Worm (Caenorhabditis elegans) whole organism, L3 larva: Measurements from ENCODE around the gene srw-130.
"Not testable (repeated sequence)": the region's sequence is repeated elsewhere in the genome, so short reads cannot be mapped to it uniquely, and the experiment has no call there.

Source experiments
- ZK546.5 ChIP-seq: sonication (generic microtip); optimal IDR thresholded peaks from 2 replicates; lab custom pipeline; 2017; ENCODE audit warnings: missing biosample characterization, missing genetic modification characterization
- ceh-28 ChIP-seq: fragments of 150-350 bp; optimal IDR thresholded peaks from 2 replicates; lab custom pipeline; 2014; ENCODE audit warnings: missing biosample characterization, missing genetic modification reagents, missing genetic modification characterization
- ceh-82 ChIP-seq: fragments of 150-350 bp; optimal IDR thresholded peaks from 2 replicates; lab custom pipeline; 2014; ENCODE audit warnings: missing biosample characterization, missing genetic modification characterization
- ceh-9 ChIP-seq: sonication (generic microtip); optimal IDR thresholded peaks from 2 replicates; lab custom pipeline; 2018; ENCODE audit warnings: missing biosample characterization, missing genetic modification characterization
- daf-12 ChIP-seq: fragments of 150-350 bp; optimal IDR thresholded peaks from 2 replicates; lab custom pipeline; 2014; ENCODE audit warnings: missing biosample characterization, missing genetic modification reagents, missing genetic modification characterization
- egl-27 ChIP-seq: sonication (generic microtip); optimal IDR thresholded peaks from 4 replicates; lab custom pipeline; 2017; ENCODE audit warnings: missing biosample characterization, missing genetic modification reagents, missing genetic modification characterization
- egl-5 ChIP-seq: fragments of 150-350 bp; optimal IDR thresholded peaks from 2 replicates; lab custom pipeline; 2017; ENCODE audit warnings: missing biosample characterization, missing genetic modification reagents, missing genetic modification characterization, inconsistent platforms
- elt-1 ChIP-seq: fragments of 150-350 bp; optimal IDR thresholded peaks from 2 replicates; lab custom pipeline; 2014; ENCODE audit warnings: missing biosample characterization, missing genetic modification characterization
- elt-3 ChIP-seq, 3 experiments: fragments of 150-350 bp in 1 of 3; sonication (generic microtip) in 2 of 3; optimal IDR thresholded peaks; 2 replicates in 2 of 3; 4 replicates in 1 of 3; lab custom pipeline; 2014 to 2017; ENCODE audit warnings: missing biosample characterization in 3 of 3, missing genetic modification characterization in 3 of 3
- eor-1 ChIP-seq, 2 experiments: fragments of 150-350 bp; optimal IDR thresholded peaks; 2 replicates each; lab custom pipeline; 2014 to 2018; ENCODE audit warnings: missing biosample characterization in 2 of 2, missing genetic modification characterization in 2 of 2
- fkh-10 ChIP-seq: sonication (generic microtip); optimal IDR thresholded peaks from 2 replicates; lab custom pipeline; 2017; ENCODE audit warnings: missing biosample characterization, missing genetic modification reagents, missing genetic modification characterization
- fkh-2 ChIP-seq: fragments of 150-350 bp; optimal IDR thresholded peaks from 2 replicates; lab custom pipeline; 2014; ENCODE audit warnings: missing biosample characterization, missing genetic modification reagents, missing genetic modification characterization
- fos-1 ChIP-seq: fragments of 150-350 bp; optimal IDR thresholded peaks from 2 replicates; lab custom pipeline; 2014; ENCODE audit warnings: missing biosample characterization, missing genetic modification characterization
- hmg-11 ChIP-seq: sonication (generic microtip); optimal IDR thresholded peaks from 2 replicates; lab custom pipeline; 2016; ENCODE audit warnings: missing genetic modification characterization, missing compliant biosample characterization
- jun-1 ChIP-seq: fragments of 150-350 bp; optimal IDR thresholded peaks from 2 replicates; lab custom pipeline; 2014; ENCODE audit warnings: missing biosample characterization, missing genetic modification reagents, missing genetic modification characterization
- lin-15B ChIP-seq: fragments of 150-350 bp; optimal IDR thresholded peaks from 2 replicates; lab custom pipeline; 2014; ENCODE audit warnings: missing biosample characterization, missing genetic modification characterization
- lin-39 ChIP-seq: fragments of 150-350 bp; optimal IDR thresholded peaks from 2 replicates; lab custom pipeline; 2018; ENCODE audit warnings: missing biosample characterization, missing genetic modification reagents, missing genetic modification characterization
- lsy-12 ChIP-seq: sonication (generic microtip); optimal IDR thresholded peaks from 2 replicates; lab custom pipeline; 2016; ENCODE audit warnings: mild to moderate bottlenecking, missing genetic modification characterization, missing compliant biosample characterization
- mdl-1 ChIP-seq: fragments of 150-350 bp; optimal IDR thresholded peaks from 2 replicates; lab custom pipeline; 2014; ENCODE audit warnings: missing biosample characterization, missing genetic modification characterization
- nfya-1 ChIP-seq: sonication (generic microtip); optimal IDR thresholded peaks from 2 replicates; lab custom pipeline; 2017; ENCODE audit warnings: missing genetic modification characterization, mild to moderate bottlenecking, missing compliant biosample characterization, antibody characterized with exemption, moderate library complexity; ENCODE audit not compliant: insufficient read depth
- nhr-11 ChIP-seq: fragments of 150-350 bp; optimal IDR thresholded peaks from 2 replicates; lab custom pipeline; 2014; ENCODE audit warnings: missing biosample characterization, missing genetic modification characterization
- nhr-12 ChIP-seq: fragments of 150-350 bp; optimal IDR thresholded peaks from 2 replicates; lab custom pipeline; 2014; ENCODE audit warnings: missing biosample characterization, missing genetic modification characterization
- nhr-23 ChIP-seq: fragments of 150-350 bp; optimal IDR thresholded peaks from 2 replicates; lab custom pipeline; 2014; ENCODE audit warnings: missing biosample characterization, missing genetic modification reagents, missing genetic modification characterization
- nhr-237 ChIP-seq: fragments of 150-350 bp; optimal IDR thresholded peaks from 2 replicates; lab custom pipeline; 2014; ENCODE audit warnings: missing biosample characterization, missing genetic modification characterization
- nhr-25 ChIP-seq: sonication (generic microtip); optimal IDR thresholded peaks from 2 replicates; lab custom pipeline; 2017; ENCODE audit warnings: missing biosample characterization, missing genetic modification characterization
- nhr-28 ChIP-seq: fragments of 150-350 bp; optimal IDR thresholded peaks from 2 replicates; lab custom pipeline; 2014; ENCODE audit warnings: missing biosample characterization, missing genetic modification characterization
- nhr-43 ChIP-seq: sonication (generic microtip); optimal IDR thresholded peaks from 2 replicates; lab custom pipeline; 2016; ENCODE audit warnings: mild to moderate bottlenecking, missing genetic modification characterization, missing compliant biosample characterization; ENCODE audit not compliant: poor library complexity, severe bottlenecking
- nhr-76 ChIP-seq: fragments of 150-350 bp; sonication (generic microtip); optimal IDR thresholded peaks from 5 replicates; lab custom pipeline; 2014; ENCODE audit warnings: missing biosample characterization, missing genetic modification characterization
- nhr-77 ChIP-seq: fragments of 150-350 bp; optimal IDR thresholded peaks from 2 replicates; lab custom pipeline; 2014; ENCODE audit warnings: missing biosample characterization, missing genetic modification characterization
- pha-4 ChIP-seq: fragments of 150-350 bp; optimal IDR thresholded peaks from 2 replicates; lab custom pipeline; 2014; ENCODE audit warnings: missing biosample characterization, missing genetic modification reagents, missing genetic modification characterization
- pqm-1 ChIP-seq: fragments of 150-350 bp; optimal IDR thresholded peaks from 2 replicates; lab custom pipeline; 2017; ENCODE audit warnings: missing biosample characterization, missing genetic modification characterization, inconsistent platforms
- sea-2 ChIP-seq: fragments of 150-350 bp; sonication (generic microtip); optimal IDR thresholded peaks from 4 replicates; lab custom pipeline; 2014; ENCODE audit warnings: missing biosample characterization, missing genetic modification reagents, missing genetic modification characterization
- skn-1 ChIP-seq: fragments of 150-350 bp; optimal IDR thresholded peaks from 2 replicates; lab custom pipeline; 2014; ENCODE audit warnings: missing biosample characterization, missing genetic modification characterization
- snpc-4 ChIP-seq: fragments of 150-350 bp; optimal IDR thresholded peaks from 2 replicates; lab custom pipeline; 2014; ENCODE audit warnings: missing biosample characterization, missing genetic modification characterization
- tbx-2 ChIP-seq: sonication (generic microtip); optimal IDR thresholded peaks from 2 replicates; lab custom pipeline; 2016; ENCODE audit warnings: mild to moderate bottlenecking, missing genetic modification characterization, missing compliant biosample characterization
- unc-39 ChIP-seq: sonication (generic microtip); optimal IDR thresholded peaks from 4 replicates; lab custom pipeline; 2017; ENCODE audit warnings: missing biosample characterization, missing genetic modification characterization
- zag-1 ChIP-seq: fragments of 150-350 bp; optimal IDR thresholded peaks from 2 replicates; lab custom pipeline; 2014; ENCODE audit warnings: missing biosample characterization, missing genetic modification characterization
- ztf-11 ChIP-seq: fragments of 150-350 bp; optimal IDR thresholded peaks from 2 replicates; lab custom pipeline; 2014; ENCODE audit warnings: missing biosample characterization, missing genetic modification characterization
- ztf-4 ChIP-seq: fragments of 150-350 bp; optimal IDR thresholded peaks from 2 replicates; lab custom pipeline; 2014; ENCODE audit warnings: missing biosample characterization, missing genetic modification characterization

Gene srw-130

DNA sequence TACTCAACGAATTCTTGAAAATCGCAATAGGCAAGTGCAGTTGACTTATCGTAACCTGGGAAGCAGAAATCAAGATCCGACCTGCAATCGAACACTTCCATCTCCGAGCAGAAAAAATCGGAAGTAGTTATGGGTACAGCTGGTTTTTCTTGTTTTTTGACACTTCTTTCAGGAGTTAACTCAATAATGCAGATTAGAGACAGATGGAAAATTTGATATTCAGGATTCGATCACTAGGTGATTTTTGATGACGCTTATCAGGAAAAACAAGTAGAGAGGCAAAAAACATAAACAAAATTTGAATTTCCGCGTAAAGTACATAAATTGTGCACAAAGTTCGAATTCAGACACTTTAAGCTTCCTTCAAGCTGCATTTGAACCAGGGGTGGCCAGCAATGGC lies at the start of gene srw-130:
Gene srw-130 (minus strand): TSS at position 101 of the 400 bp plus-strand sequence.
- TF ChIP-seq skn-1 (tag; lab: Kevin White, UChicago) (no peak), fkh-2 (tag; lab: Kevin White, UChicago) (no peak), nhr-28 (tag; lab: Kevin White, UChicago) (no peak), ceh-9 (tag; lab: Kevin White, UChicago) (no peak), lsy-12 (tag; lab: Kevin White, UChicago) (no peak), pha-4 (tag; lab: Kevin White, UChicago) (no peak), eor-1 (tag; optimal IDR thresholded peaks at IDR 0.05; lab: Kevin White, UChicago) (no peak), nfya-1 (tag; lab: Kevin White, UChicago) (no peak), egl-5 (tag; lab: Kevin White, UChicago) (no peak), nhr-76 (tag; lab: Kevin White, UChicago) (no peak), mdl-1 (tag; lab: Kevin White, UChicago) (no peak), ztf-11 (tag; lab: Kevin White, UChicago) (no peak), snpc-4 (no peak), fkh-10 (no peak), tbx-2 (tag; lab: Kevin White, UChicago) (no peak), lin-15B (tag; lab: Kevin White, UChicago) (no peak), elt-3 (tag; optimal IDR thresholded peaks at IDR 0.05; lab: Kevin White, UChicago) (no peak), nhr-77 (no peak)

DNA sequence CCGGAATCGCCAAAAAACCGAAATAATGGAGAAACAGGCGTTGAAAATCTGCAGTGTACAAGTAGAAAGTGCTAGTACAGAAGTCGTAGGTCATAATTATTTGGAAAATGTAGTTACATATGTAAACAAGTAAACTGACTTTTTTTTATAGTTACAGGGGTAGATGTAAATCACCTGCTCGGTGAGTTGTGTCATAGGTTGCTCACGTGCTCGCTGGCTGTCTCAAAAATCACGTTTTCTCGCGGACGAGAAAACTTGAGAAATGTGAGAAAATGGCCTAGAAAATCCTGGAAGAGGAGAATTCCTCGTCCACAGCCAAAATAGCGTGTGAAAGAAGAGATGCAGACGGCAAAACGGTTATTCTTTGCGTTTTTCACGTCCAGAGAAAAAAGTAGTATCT lies 48.4 kb upstream of the srw-130 start, which contains the start of gene srh-212:
Gene srh-212 (minus strand): TSS at position 101 of the 400 bp plus-strand sequence.
- TF ChIP-seq pqm-1, lin-15B, zag-1 (tag; lab: Kevin White, UChicago): not testable (repeated sequence)

DNA sequence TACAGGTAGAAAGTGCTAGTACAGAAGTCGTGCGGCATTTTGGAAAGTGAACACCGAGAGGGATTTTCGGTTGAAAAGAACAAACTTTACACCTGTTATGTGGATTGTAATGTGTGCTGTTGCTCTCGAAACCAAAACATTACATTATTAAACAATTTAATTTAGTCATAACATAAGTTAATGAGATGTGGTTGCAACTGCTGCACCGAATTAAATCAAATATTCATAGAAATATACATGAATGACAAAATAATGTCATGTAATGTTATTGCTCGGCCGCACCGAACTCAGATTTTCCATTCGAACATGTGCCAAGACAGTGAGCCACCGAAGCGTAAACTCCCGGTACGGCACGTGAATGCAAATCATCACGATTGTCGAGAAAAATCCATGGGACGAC lies 46.2 kb upstream of the srw-130 start, which contains the start of gene srh-213:
Gene srh-213 (minus strand): TSS at position 101 of the 400 bp plus-strand sequence.
- no peak for TF ChIP-seq daf-12 (tag; lab: Kevin White, UChicago)
- TF ChIP-seq skn-1 (tag; lab: Kevin White, UChicago), result no peak
- no peak for TF ChIP-seq ceh-82 (tag; lab: Kevin White, UChicago)
- TF ChIP-seq mdl-1 (tag; lab: Kevin White, UChicago), result no peak
- TF ChIP-seq elt-1 (tag; lab: Kevin White, UChicago), result no peak
- TF ChIP-seq pqm-1 (tag; lab: Kevin White, UChicago), result no peak
- TF ChIP-seq nhr-77, result no peak

DNA sequence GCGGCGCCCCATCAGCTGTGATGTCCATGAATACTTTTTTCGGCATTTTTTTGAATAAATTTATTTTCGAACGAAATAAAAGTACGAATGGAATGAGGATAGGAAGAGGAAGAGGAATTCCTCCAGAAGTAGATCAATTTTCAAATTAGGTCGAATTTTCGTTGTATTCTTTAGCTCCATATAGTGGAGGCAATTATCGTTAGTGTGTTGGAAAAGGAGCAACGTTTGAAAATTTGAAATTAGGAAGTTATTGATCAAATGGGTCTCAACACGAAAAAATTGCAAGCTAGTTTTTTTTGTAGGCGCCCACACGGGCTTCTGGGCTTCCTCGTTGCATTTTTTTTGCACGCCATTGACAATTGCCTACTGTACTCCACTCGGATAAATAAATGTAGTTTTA lies 43.4 kb upstream of the srw-130 start, which contains the start of gene T22F3.12:
Gene T22F3.12 (minus strand): TSS at position 101 of the 400 bp plus-strand sequence.
- TF ChIP-seq mdl-1 (tag; lab: Kevin White, UChicago), result no peak
- TF ChIP-seq ceh-9 (tag; lab: Kevin White, UChicago), result no peak
- TF ChIP-seq ztf-4 (tag; lab: Kevin White, UChicago), result no peak
- no peak for TF ChIP-seq ZK546.5 (tag; lab: Kevin White, UChicago)
- TF ChIP-seq nhr-76 (tag; lab: Kevin White, UChicago), result no peak
- no peak for TF ChIP-seq ceh-82 (tag; lab: Kevin White, UChicago)

- TF ChIP-seq nhr-43 (peak; percentile 60), elt-3 (tag; optimal IDR thresholded peaks at IDR 0.05; lab: Kevin White, UChicago) (no peak), nfya-1 (tag; lab: Kevin White, UChicago) (peak; percentile 5), ceh-9 (tag; lab: Kevin White, UChicago) (no peak), ceh-82 (tag; lab: Kevin White, UChicago) (no peak)
These were observed 39.5 kb upstream of the srw-130 start for ce11 chrV:3588223-3588622.

DNA sequence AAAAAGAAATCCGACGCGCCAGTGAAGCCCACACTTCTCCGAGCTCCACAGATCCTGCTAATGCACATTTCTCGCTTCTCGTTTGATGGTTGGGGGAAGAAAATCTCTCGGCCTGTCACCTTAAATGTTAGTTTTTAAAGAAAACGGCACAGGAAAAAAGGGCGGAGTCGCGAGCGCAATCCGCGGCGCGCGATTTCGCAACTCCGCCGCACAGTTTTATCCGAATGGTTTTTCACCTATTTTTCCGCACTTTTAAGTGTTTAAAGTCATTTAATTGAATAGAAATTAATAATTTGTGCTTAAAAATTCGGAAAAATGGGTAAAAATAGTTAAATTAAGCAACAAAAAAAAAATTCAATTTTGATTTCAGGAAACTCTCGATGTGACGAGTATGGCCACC lies 38.9 kb upstream of the srw-130 start:
- TF ChIP-seq elt-3 (tag; optimal IDR thresholded peaks at IDR 0.05; lab: Kevin White, UChicago), result no peak
- no peak for TF ChIP-seq jun-1
- no peak for TF ChIP-seq unc-39 (tag; lab: Kevin White, UChicago)
- TF ChIP-seq nhr-11, result no peak
- TF ChIP-seq nhr-237 (tag; lab: Kevin White, UChicago), result no peak
- TF ChIP-seq ztf-11 (tag; lab: Kevin White, UChicago), result no peak
- TF ChIP-seq zag-1 (tag; lab: Kevin White, UChicago), result no peak
- TF ChIP-seq snpc-4, result no peak
- TF ChIP-seq nhr-23 (tag; lab: Kevin White, UChicago), result peak; percentile 17
- TF ChIP-seq ceh-28 (tag; lab: Kevin White, UChicago), result no peak
- no peak for TF ChIP-seq ceh-82 (tag; lab: Kevin White, UChicago)
- TF ChIP-seq sea-2 (GFP tag; lab: Kevin White, UChicago), result no peak
- no peak for TF ChIP-seq lin-39
- TF ChIP-seq nhr-76 (tag; lab: Kevin White, UChicago), result no peak
- no peak for TF ChIP-seq nhr-25 (tag; lab: Kevin White, UChicago)
- peak; percentile 10 for TF ChIP-seq pqm-1 (tag; lab: Kevin White, UChicago)
- no peak for TF ChIP-seq tbx-2 (tag; lab: Kevin White, UChicago)
- peak; percentile 11 for TF ChIP-seq hmg-11 (tag; lab: Kevin White, UChicago)
- no peak for TF ChIP-seq nhr-12
- TF ChIP-seq lin-15B (tag; lab: Kevin White, UChicago), result no peak
- no peak for TF ChIP-seq fos-1 (tag; lab: Kevin White, UChicago)
- TF ChIP-seq nhr-43, result peak; percentile 1
- no peak for TF ChIP-seq fkh-2 (tag; lab: Kevin White, UChicago)
- TF ChIP-seq skn-1 (tag; lab: Kevin White, UChicago), result no peak
- no peak for TF ChIP-seq eor-1 (tag; optimal IDR thresholded peaks at IDR 0.05; lab: Kevin White, UChicago)
- TF ChIP-seq egl-27, result no peak
